Fruit fly (Drosophila melanogaster) Kc167 (cell line): ENCODE measurements around the gene GAA1.

Source experiments
- Myc ChIP-seq: fragments of >200 bp; optimal IDR thresholded peaks from 2 replicates; lab custom pipeline; 2017; ENCODE audit warnings: missing external identifiers
- Sin3A ChIP-seq: fragments of >200 bp; optimal IDR thresholded peaks from 2 replicates; lab custom pipeline; 2018; ENCODE audit warnings: missing external identifiers
- h ChIP-seq: fragments of >200 bp; optimal IDR thresholded peaks from 3 replicates; lab custom pipeline; 2018; ENCODE audit warnings: missing external identifiers
- insv ChIP-seq: fragments of >200 bp; optimal IDR thresholded peaks from 3 replicates; lab custom pipeline; 2018; ENCODE audit warnings: missing external identifiers
- psq ChIP-seq: fragments of >200 bp; optimal IDR thresholded peaks from 2 replicates; lab custom pipeline; 2017; ENCODE audit warnings: missing external identifiers
- ttk ChIP-seq: sonication (Bioruptor generic); optimal IDR thresholded peaks from 2 replicates; lab custom pipeline; 2017; ENCODE audit warnings: missing external identifiers

The GAA1 gene

dm6 chrX:5873164-5873563 lies at the start of gene GAA1:
Gene GAA1, minus strand, starts transcription at chrX:5873357.
- TF ChIP-seq psq, result no peak
- TF ChIP-seq insv, result no peak
- TF ChIP-seq ttk (lab: Kevin White, UChicago), result no peak
- TF ChIP-seq h (lab: Kevin White, UChicago), result no peak
- TF ChIP-seq Myc, result no peak
- TF ChIP-seq Sin3A, result no peak

DNA sequence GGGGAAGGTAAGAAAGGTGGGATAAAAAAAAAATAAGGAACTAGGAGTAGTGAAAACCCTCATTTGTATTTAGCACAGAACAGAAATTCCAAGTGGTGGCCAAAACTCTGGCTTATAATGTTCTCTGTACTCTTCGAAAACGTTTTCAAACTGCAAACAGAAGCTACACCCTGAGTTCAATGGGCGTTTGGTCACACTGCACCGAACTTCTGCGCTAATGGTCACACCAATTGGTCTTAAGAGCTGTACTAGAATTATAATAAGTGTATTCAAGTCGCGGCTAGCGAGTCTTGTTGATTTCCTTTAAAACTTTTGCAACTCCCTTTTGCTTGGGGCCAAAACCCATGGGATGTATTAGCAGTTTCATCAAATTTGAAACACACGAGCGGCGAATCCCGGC lies 48.9 kb upstream of the GAA1 start:
- TF ChIP-seq Myc (no peak), h (lab: Kevin White, UChicago) (no peak), insv (no peak), ttk (lab: Kevin White, UChicago) (no peak), psq (no peak), Sin3A (no peak)

DNA sequence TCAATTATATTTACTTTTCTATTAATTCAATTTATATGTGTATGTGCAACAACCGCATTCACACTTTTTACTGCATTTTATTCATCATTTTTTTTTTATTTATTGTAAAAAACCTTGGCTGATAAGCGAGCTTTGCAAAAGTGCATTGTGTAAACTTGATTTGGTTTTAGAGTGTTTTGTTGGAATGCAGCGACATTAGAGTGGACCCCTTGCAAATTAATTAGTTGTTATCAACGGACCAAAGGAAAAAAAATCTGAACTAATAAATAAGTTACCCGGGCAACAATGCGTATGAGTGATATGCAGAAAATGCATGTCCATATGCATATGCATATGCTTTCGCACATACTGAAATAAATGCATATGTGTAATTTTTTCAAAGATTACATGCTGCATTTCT lies 47.8 kb upstream of the GAA1 start:
- TF ChIP-seq h (lab: Kevin White, UChicago) (no peak), Myc (no peak), insv (no peak)

DNA sequence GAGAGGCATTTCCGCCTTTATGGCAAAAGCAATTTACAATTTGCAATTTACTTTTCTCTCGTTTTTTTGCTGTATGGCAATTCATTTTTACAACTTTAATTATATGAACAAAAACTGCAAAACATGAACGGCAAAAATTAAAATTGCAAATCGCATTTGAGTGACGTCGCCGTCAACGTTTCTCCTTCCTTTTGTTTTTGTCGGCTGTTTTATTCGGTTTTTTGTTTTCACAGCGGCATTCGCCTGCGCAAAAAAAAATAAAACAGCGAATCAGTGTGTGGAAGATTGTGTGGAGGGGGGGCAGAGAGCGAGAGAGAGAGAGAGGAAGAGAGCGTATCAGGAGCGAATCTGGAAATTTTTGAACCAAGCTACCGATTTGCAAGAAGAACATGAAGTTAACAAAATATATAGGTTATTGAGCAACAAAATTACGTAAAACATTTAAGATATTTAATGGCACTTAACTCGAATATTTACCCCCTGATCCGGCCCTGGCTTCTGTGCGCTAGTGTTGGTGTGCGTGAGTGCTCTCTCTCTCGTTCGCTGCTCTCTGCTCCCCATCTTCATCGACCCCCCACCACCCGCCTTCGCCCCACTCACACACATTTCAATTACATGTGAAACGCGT lies 45.5 kb upstream of the GAA1 start:
- TF ChIP-seq Myc (no peak), h (lab: Kevin White, UChicago) (peak; percentile 72), psq (peak; percentile 96), ttk (lab: Kevin White, UChicago) (no peak), insv (peak; percentile 56)

- TF ChIP-seq psq, result no peak
- TF ChIP-seq h (lab: Kevin White, UChicago), result no peak
- no peak for TF ChIP-seq Myc
- no peak for TF ChIP-seq insv
- no peak for TF ChIP-seq ttk (lab: Kevin White, UChicago)
- TF ChIP-seq Sin3A, result no peak
Measured at dm6 chrX:5917310-5917988, 44.3 kb upstream of the GAA1 start.

- TF ChIP-seq h (lab: Kevin White, UChicago), result no peak
- no peak for TF ChIP-seq Myc
- TF ChIP-seq Sin3A, result no peak
- TF ChIP-seq insv, result no peak
- no peak for TF ChIP-seq psq
- TF ChIP-seq ttk (lab: Kevin White, UChicago), result no peak
Measured at dm6 chrX:5916494-5917309, 43.5 kb upstream of the GAA1 start, which contains the start of the genes Shmt and CG3726. Gene Shmt, minus strand, starts transcription at chrX:5916797. Gene CG3726, plus strand, starts transcription at chrX:5917097.

DNA sequence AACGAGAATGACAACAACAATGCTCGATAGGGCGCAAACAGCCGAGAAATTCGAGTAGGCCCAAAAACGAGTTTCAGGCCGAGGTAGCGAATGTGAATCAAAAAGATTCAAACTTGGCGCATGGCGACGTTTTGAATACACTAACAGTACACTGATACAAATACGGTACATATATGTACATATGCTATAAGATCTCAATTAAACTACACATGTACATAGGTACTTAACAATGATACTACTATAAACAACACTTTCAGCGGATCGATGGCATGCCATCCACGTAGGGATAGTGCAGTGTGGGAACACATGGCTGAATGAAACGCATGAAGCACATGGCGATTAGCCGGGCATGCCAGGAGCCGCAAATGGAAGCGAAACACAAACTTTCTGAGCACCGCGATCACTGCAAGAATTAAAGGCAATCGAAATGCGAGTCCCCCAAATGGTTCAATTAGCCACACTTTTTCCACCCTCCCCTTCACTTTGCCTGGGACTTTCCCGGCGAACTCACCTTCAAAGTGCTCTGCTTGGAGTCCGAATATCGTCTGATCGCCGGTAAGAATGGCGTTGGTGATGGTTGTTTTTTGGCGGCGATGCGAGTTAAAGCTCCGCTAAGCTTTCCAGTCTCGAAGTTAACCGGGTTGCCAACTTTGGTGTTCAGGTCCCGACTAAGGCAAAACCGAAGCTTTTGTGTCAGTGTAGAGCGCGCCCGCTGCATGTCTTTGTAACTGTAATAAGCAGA lies 42.8 kb upstream of the GAA1 start:
- TF ChIP-seq insv, result no peak
- TF ChIP-seq Sin3A, result no peak
- no peak for TF ChIP-seq Myc

- TF ChIP-seq ttk (lab: Kevin White, UChicago) (no peak), h (lab: Kevin White, UChicago) (no peak), insv (no peak), Myc (no peak), Sin3A (no peak), psq (no peak)
Measured at dm6 chrX:5914992-5915751, 42.0 kb upstream of the GAA1 start.

DNA sequence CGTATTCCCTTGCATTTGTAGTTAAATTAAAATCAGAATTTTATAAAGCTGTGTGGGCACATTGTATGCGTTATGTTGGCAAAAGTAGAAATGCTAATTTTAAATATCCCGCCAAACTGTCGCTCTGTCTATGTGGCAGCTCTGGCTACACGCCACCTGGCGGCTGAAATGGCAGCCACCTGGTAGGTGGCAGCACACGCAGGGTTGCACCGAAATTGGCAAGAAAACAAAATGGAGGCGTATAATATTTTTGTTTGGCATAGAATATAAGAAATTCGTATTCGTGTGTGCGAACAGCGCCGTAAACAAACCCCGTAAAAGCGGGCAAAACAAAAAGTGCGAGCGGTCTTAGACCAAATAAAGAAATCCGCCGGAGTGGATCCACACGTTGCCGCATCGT lies 34.8 kb upstream of the GAA1 start, which contains the start of gene CG12236:
CG12236 (plus strand) TSS at position 220 of the 400 bp plus-strand sequence.
- TF ChIP-seq Sin3A (no peak), ttk (lab: Kevin White, UChicago) (no peak), h (lab: Kevin White, UChicago) (no peak), insv (no peak), Myc (no peak), psq (no peak)

- TF ChIP-seq ttk (lab: Kevin White, UChicago) (no peak), psq (no peak), h (lab: Kevin White, UChicago) (no peak), Myc (no peak), Sin3A (no peak), insv (no peak)
Measured at dm6 chrX:5905446-5905845, 32.3 kb upstream of the GAA1 start, which contains the start of gene CG4020. Gene CG4020, plus strand, starts transcription at chrX:5905746.

DNA sequence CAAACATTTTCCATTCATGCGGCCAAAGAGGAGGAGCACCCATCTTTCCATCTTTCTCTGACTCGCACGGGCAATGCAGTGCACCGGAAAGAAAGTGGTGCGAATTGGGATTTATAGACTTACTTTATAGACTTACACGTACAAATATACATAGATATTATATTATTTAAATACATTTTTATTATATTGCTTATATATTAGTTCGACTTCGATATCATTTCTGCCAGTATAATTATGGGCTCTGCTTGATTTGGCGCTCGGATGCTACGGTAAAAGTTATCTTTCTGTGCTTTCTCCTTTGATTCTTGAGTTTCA lies 31.9 kb upstream of the GAA1 start:
- TF ChIP-seq Myc (no peak), psq (no peak), insv (no peak), ttk (lab: Kevin White, UChicago) (no peak), h (lab: Kevin White, UChicago) (no peak), Sin3A (no peak)
